Worm (Caenorhabditis elegans): ENCODE data around the gene igcm-4.

ce11 chrX:2090493-2090892 lies 44.3 kb upstream of the igcm-4 start:
- TF ChIP-seq ref-1 (GFP tag; conservative IDR thresholded peaks at IDR 0.05) (no peak), med-1 (GFP tag; optimal IDR thresholded peaks at IDR 0.05; ENCODE audit: insufficient read depth) (no peak), flt-1 (GFP tag; IDR thresholded peaks at IDR 0.05) (no peak), ztf-23 (GFP tag; IDR thresholded peaks at IDR 0.05) (no peak), cog-1 (tag; optimal IDR thresholded peaks at IDR 0.05) (no peak), T22C8.4 (GFP tag; IDR thresholded peaks at IDR 0.05) (peak; percentile 68; the same call in 1 of the 2 replicates), ztf-29 (GFP tag; IDR thresholded peaks at IDR 0.05) (no peak), tab-1 (GFP tag; IDR thresholded peaks at IDR 0.05) (no peak), klf-2 (GFP tag; conservative IDR thresholded peaks at IDR 0.05) (no peak)
